Worm (Caenorhabditis elegans): ENCODE measurements around the gene unc-49.

The unc-49 gene

DNA sequence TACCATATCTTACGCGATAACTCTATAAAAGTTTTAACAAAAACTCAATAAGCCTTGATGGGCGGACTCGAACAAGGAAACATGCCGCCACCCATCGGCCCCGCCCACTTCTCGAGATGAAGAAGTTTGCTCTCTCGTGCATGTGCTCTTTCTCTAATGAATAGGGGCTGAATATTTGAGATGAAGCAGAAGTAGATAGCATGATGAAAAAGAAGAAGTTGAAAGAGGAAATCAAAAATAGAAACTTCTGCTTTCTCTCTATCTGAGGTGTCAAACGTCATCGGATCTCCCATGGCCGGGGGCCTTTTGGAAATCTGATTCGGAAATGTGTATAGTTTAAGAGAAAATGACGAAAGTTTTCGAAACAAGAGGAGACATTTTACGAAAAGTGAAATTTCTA lies 58.3 kb downstream of the unc-49 start:
- TF ChIP-seq fos-1 (tag; optimal IDR thresholded peaks at IDR 0.05), result no peak
- no peak for TF ChIP-seq nhr-77 (tag; optimal IDR thresholded peaks at IDR 0.05)
- TF ChIP-seq nhr-43 (tag; optimal IDR thresholded peaks at IDR 0.05; ENCODE audit: poor library complexity, severe bottlenecking), result no peak
- TF ChIP-seq jun-1 (tag; optimal IDR thresholded peaks at IDR 0.05), result no peak
- no peak for TF ChIP-seq tbx-2 (tag; optimal IDR thresholded peaks at IDR 0.05)
- no peak for TF ChIP-seq elt-3 (tag; optimal IDR thresholded peaks at IDR 0.05)
- no peak for TF ChIP-seq fkh-10 (GFP tag; optimal IDR thresholded peaks at IDR 0.05)
- TF ChIP-seq eor-1 (tag; optimal IDR thresholded peaks at IDR 0.05), result no peak
- TF ChIP-seq nhr-237 (tag; optimal IDR thresholded peaks at IDR 0.05), result no peak
- no peak for TF ChIP-seq zag-1 (tag; optimal IDR thresholded peaks at IDR 0.05)
- no peak for TF ChIP-seq mdl-1 (tag; optimal IDR thresholded peaks at IDR 0.05)
- TF ChIP-seq nhr-28 (tag; optimal IDR thresholded peaks at IDR 0.05), result no peak
- no peak for TF ChIP-seq nhr-11 (tag; optimal IDR thresholded peaks at IDR 0.05)
- no peak for TF ChIP-seq ceh-16 (tag; optimal IDR thresholded peaks at IDR 0.05)
- no peak for TF ChIP-seq egl-27 (tag; optimal IDR thresholded peaks at IDR 0.05)
- no peak for TF ChIP-seq pqm-1 (tag; optimal IDR thresholded peaks at IDR 0.05)
- no peak for TF ChIP-seq lsy-12 (tag; optimal IDR thresholded peaks at IDR 0.05)

DNA sequence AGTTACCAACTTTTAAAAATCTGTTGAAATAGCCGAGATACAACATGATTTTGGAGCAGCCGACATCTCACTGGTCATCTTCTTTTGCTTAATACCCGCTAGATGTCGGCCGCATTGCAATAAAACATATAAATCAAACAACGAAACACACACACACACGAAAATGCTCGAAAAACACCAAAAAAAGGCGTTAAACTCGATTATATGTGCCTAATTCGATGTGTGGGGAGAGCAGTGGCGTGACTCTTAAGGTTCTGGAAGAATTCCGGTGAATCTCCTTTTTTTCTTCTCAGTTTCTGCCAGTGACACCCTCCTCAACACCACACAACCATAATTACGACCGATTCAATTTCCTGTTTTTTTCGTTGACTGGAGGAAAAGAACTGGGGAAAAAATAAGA lies 59.6 kb downstream of the unc-49 start:
- TF ChIP-seq unc-62 (GFP tag; optimal IDR thresholded peaks at IDR 0.05) (no peak), snpc-4 (tag; optimal IDR thresholded peaks at IDR 0.05) (peak; percentile 24), ama-1 (optimal IDR thresholded peaks at IDR 0.05) (no peak)

Measured in whole organism, L3 larva.